Worm (Caenorhabditis elegans): ENCODE measurements around the gene pqn-76.

The pqn-76 gene

ce11 chrIV:15554771-15555170 is 24.1 kb upstream of the pqn-76 start:
- TF ChIP-seq mdl-1 (tag; optimal IDR thresholded peaks at IDR 0.05) = no peak
- TF ChIP-seq zip-4 (GFP tag; optimal IDR thresholded peaks at IDR 0.05) = no peak
- no peak for TF ChIP-seq ets-5 (GFP tag; IDR thresholded peaks at IDR 0.05)
- no peak for TF ChIP-seq F16B12.6 (tag; optimal IDR thresholded peaks at IDR 0.05)
- no peak for TF ChIP-seq xbp-1 (tag; optimal IDR thresholded peaks at IDR 0.05)

ce11 chrIV:15559065-15559464 is 19.8 kb upstream of the pqn-76 start:
- TF ChIP-seq nhr-28 (tag; optimal IDR thresholded peaks at IDR 0.05) (no peak), elt-2 (tag; optimal IDR thresholded peaks at IDR 0.05) (peak; percentile 79)

ce11 chrIV:15561223-15561656 is 17.6 kb upstream of the pqn-76 start:
- TF ChIP-seq nhr-11 (tag; optimal IDR thresholded peaks at IDR 0.05) (no peak), fos-1 (tag; optimal IDR thresholded peaks at IDR 0.05) (peak; percentile 22), efl-1 (optimal IDR thresholded peaks at IDR 0.05) (peak; percentile 47 to 51), efl-1 (GFP tag; optimal IDR thresholded peaks at IDR 0.05 in 1 of 2) (peak in 1 of 2 experiments; percentile 24), snpc-4 (tag; optimal IDR thresholded peaks at IDR 0.05) (peak; percentile 32), nhr-20 (tag; optimal IDR thresholded peaks at IDR 0.05) (peak; percentile 29), lin-15B (tag; optimal IDR thresholded peaks at IDR 0.05) (peak; percentile 24), nhr-19 (GFP tag; conservative IDR thresholded peaks at IDR 0.05) (0 out of 2 replicates have a peak, but pooled peaks have one; percentile 11), pax-3 (tag; optimal IDR thresholded peaks at IDR 0.05) (no peak), lin-35 (GFP tag; optimal IDR thresholded peaks at IDR 0.05) (peak in 1 of 2 experiments; percentile 52), F16B12.6 (tag; optimal IDR thresholded peaks at IDR 0.05) (peak; percentile 8), ceh-63 (GFP tag; optimal IDR thresholded peaks at IDR 0.05) (peak; percentile 21), isw-1 (GFP tag; IDR thresholded peaks at IDR 0.05) (peak; percentile 41; the same call in 1 of the 2 replicates), ceh-8 (GFP tag; optimal IDR thresholded peaks at IDR 0.05) (peak; percentile 49), nhr-237 (tag; optimal IDR thresholded peaks at IDR 0.05) (no peak), snu-23 (GFP tag; optimal IDR thresholded peaks at IDR 0.05) (peak; percentile 49), fkh-10 (GFP tag; optimal IDR thresholded peaks at IDR 0.05) (peak; percentile 58), lin-13 (GFP tag; optimal IDR thresholded peaks at IDR 0.05) (peak; percentile 30), unc-86 (tag; optimal IDR thresholded peaks at IDR 0.05) (peak; percentile 54), rnt-1 (tag; optimal IDR thresholded peaks at IDR 0.05) (no peak), irx-1 (tag; optimal IDR thresholded peaks at IDR 0.05) (peak; percentile 50), mef-2 (tag; optimal IDR thresholded peaks at IDR 0.05) (no peak), nhr-12 (tag; optimal IDR thresholded peaks at IDR 0.05) (no peak), mdl-1 (tag; optimal IDR thresholded peaks at IDR 0.05) (peak in 1 of 2 experiments; percentile 25), swsn-7 (tag; optimal IDR thresholded peaks at IDR 0.05) (peak; percentile 52), egl-27 (tag; optimal IDR thresholded peaks at IDR 0.05) (no peak), lsy-2 (tag; optimal IDR thresholded peaks at IDR 0.05) (peak; percentile 68 to 88), ceh-82 (tag; optimal IDR thresholded peaks at IDR 0.05) (peak; percentile 13 to 36 (median 21)), nhr-71 (tag; optimal IDR thresholded peaks at IDR 0.05) (peak; percentile 70), dpl-1 (GFP tag; optimal IDR thresholded peaks at IDR 0.05) (peak in 2 of 3 experiments; percentile 4 to 42), nhr-85 (tag) (peak; percentile 83), C04F5.9 (tag; optimal IDR thresholded peaks at IDR 0.05) (no peak), aha-1 (tag; optimal IDR thresholded peaks at IDR 0.05) (no peak), nhr-28 (tag; optimal IDR thresholded peaks at IDR 0.05) (no peak), mep-1 (tag; optimal IDR thresholded peaks at IDR 0.05) (peak; percentile 60), skn-1 (tag; optimal IDR thresholded peaks at IDR 0.05) (no peak), lin-14 (GFP tag; optimal IDR thresholded peaks at IDR 0.05) (peak; percentile 88), fkh-8 (tag; optimal IDR thresholded peaks at IDR 0.05) (peak; percentile 69), xbp-1 (tag; optimal IDR thresholded peaks at IDR 0.05) (peak; percentile 34), aly-2 (tag; optimal IDR thresholded peaks at IDR 0.05) (no peak), mab-9 (GFP tag; IDR thresholded peaks at IDR 0.05) (0 out of 2 replicates have a peak, but pooled peaks have one; percentile 35), egl-13 (tag; optimal IDR thresholded peaks at IDR 0.05) (peak; percentile 42), hpl-2 (GFP tag; optimal IDR thresholded peaks at IDR 0.05) (no peak), C16A3.4 (tag; optimal IDR thresholded peaks at IDR 0.05) (peak; percentile 17), nhr-47 (tag; optimal IDR thresholded peaks at IDR 0.05) (peak; percentile 56), grh-1 (GFP tag; IDR thresholded peaks at IDR 0.05) (no peak)
